Worm (Caenorhabditis elegans): Measurements from ENCODE around the gene sqst-2.

Gene sqst-2

DNA sequence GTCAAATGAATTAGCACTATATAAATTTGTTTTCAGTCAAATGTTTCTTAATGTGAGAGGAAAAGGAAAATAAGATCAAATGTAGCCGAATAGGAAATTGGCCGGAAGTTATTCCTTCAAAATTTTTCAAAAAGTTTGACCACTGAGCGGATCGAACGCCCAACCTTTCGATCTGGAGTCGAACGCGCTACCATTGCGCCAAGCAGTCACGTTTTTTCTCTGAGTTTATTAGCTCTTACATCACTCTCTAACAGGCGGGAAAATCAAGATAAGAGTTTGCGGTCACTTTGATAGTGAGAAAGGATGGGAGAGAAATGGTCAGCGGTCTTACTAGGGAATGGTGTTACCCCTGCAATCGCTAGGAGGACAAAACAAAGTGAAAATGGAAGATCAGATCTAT is 15.2 kb upstream of the sqst-2 start (continued):
- no peak for TF ChIP-seq C34B4.2 (tag; optimal IDR thresholded peaks at IDR 0.05)
- TF ChIP-seq lsy-2 (tag; optimal IDR thresholded peaks at IDR 0.05) = no peak
- peak; percentile 51 for TF ChIP-seq nhr-90 (tag; optimal IDR thresholded peaks at IDR 0.05; ENCODE audit: poor library complexity)
- no peak for TF ChIP-seq tbx-2 (tag; optimal IDR thresholded peaks at IDR 0.05)
- TF ChIP-seq Y116A8C.19 (tag; optimal IDR thresholded peaks at IDR 0.05; ENCODE audit: borderline replicate concordance) = no peak
- TF ChIP-seq lir-3 (tag; optimal IDR thresholded peaks at IDR 0.05; ENCODE audit: poor library complexity) = no peak
- no peak for TF ChIP-seq nhr-28 (tag; optimal IDR thresholded peaks at IDR 0.05)
- TF ChIP-seq pqm-1 (tag; optimal IDR thresholded peaks at IDR 0.05) = no peak
- no peak for TF ChIP-seq mep-1 (tag; optimal IDR thresholded peaks at IDR 0.05)
- TF ChIP-seq unc-86 (tag; optimal IDR thresholded peaks at IDR 0.05) = no peak
- TF ChIP-seq lin-39 (tag; optimal IDR thresholded peaks at IDR 0.05) = no peak
- TF ChIP-seq unc-98 (GFP tag; IDR thresholded peaks at IDR 0.05) = no peak
- TF ChIP-seq nhr-85 (tag) = peak; percentile 48
- TF ChIP-seq sptf-1 (tag; optimal IDR thresholded peaks at IDR 0.05) = no peak
- TF ChIP-seq lin-35 (GFP tag; optimal IDR thresholded peaks at IDR 0.05) = peak; percentile 15 to 66
- no peak for TF ChIP-seq blmp-1 (tag; optimal IDR thresholded peaks at IDR 0.05)
- TF ChIP-seq aha-1 (tag; optimal IDR thresholded peaks at IDR 0.05) = no peak
- TF ChIP-seq zip-4 (GFP tag; optimal IDR thresholded peaks at IDR 0.05) = no peak
- no peak for TF ChIP-seq snpc-4 (tag; optimal IDR thresholded peaks at IDR 0.05)
- TF ChIP-seq grh-1 (GFP tag; IDR thresholded peaks at IDR 0.05) = no peak
- TF ChIP-seq nhr-19 (GFP tag; conservative IDR thresholded peaks at IDR 0.05) = peak; percentile 57
- TF ChIP-seq nhr-237 (tag; optimal IDR thresholded peaks at IDR 0.05) = no peak
- TF ChIP-seq xbp-1 (tag; optimal IDR thresholded peaks at IDR 0.05) = no peak
- TF ChIP-seq lin-14 (GFP tag; optimal IDR thresholded peaks at IDR 0.05) = peak; percentile 16
- no peak for TF ChIP-seq dsc-1 (tag; optimal IDR thresholded peaks at IDR 0.05)
- TF ChIP-seq skn-1 (tag; optimal IDR thresholded peaks at IDR 0.05) = peak; percentile 4
- no peak for TF ChIP-seq aly-2 (tag; optimal IDR thresholded peaks at IDR 0.05)
- TF ChIP-seq irx-1 (tag; optimal IDR thresholded peaks at IDR 0.05) = no peak
- TF ChIP-seq sup-37 (GFP tag; optimal IDR thresholded peaks at IDR 0.05) = no peak
- no peak for TF ChIP-seq ceh-90 (tag; optimal IDR thresholded peaks at IDR 0.05)
- TF ChIP-seq ztf-4 (tag; optimal IDR thresholded peaks at IDR 0.05) = no peak
- TF ChIP-seq efl-3 (GFP tag; optimal IDR thresholded peaks at IDR 0.05) = no peak
- peak; percentile 75 for TF ChIP-seq rnt-1 (tag; optimal IDR thresholded peaks at IDR 0.05)
- TF ChIP-seq jun-1 (tag; optimal IDR thresholded peaks at IDR 0.05) = no peak
- no peak for TF ChIP-seq hlh-17 (GFP tag; optimal IDR thresholded peaks at IDR 0.05; ENCODE audit: borderline replicate concordance)
- TF ChIP-seq egl-13 (tag; optimal IDR thresholded peaks at IDR 0.05) = no peak
- TF ChIP-seq nhr-12 (tag; optimal IDR thresholded peaks at IDR 0.05) = no peak
- no peak for TF ChIP-seq zag-1 (tag; optimal IDR thresholded peaks at IDR 0.05)
- TF ChIP-seq ceh-88 (GFP tag; IDR thresholded peaks at IDR 0.05) = no peak
- no peak for TF ChIP-seq nhr-71 (tag; optimal IDR thresholded peaks at IDR 0.05)
- no peak for TF ChIP-seq nhr-20 (tag; optimal IDR thresholded peaks at IDR 0.05)
- no peak for TF ChIP-seq unc-30 (tag; optimal IDR thresholded peaks at IDR 0.05)
- TF ChIP-seq lin-13 (GFP tag; optimal IDR thresholded peaks at IDR 0.05) = no peak
- TF ChIP-seq elt-2 (tag; optimal IDR thresholded peaks at IDR 0.05) = no peak
- TF ChIP-seq nhr-77 (tag; optimal IDR thresholded peaks at IDR 0.05) = peak; percentile 0
- TF ChIP-seq sox-4 (tag; optimal IDR thresholded peaks at IDR 0.05) = no peak
- TF ChIP-seq ztf-11 (tag; optimal IDR thresholded peaks at IDR 0.05) = no peak
- no peak for TF ChIP-seq ceh-82 (tag; optimal IDR thresholded peaks at IDR 0.05)
- TF ChIP-seq tlp-1 (tag; optimal IDR thresholded peaks at IDR 0.05) = no peak
- no peak for TF ChIP-seq pax-3 (tag; optimal IDR thresholded peaks at IDR 0.05)
- TF ChIP-seq unc-62 (GFP tag; optimal IDR thresholded peaks at IDR 0.05) = no peak
- TF ChIP-seq isw-1 (GFP tag; IDR thresholded peaks at IDR 0.05) = no peak
- no peak for TF ChIP-seq pag-3 (tag; optimal IDR thresholded peaks at IDR 0.05; ENCODE audit: borderline replicate concordance, insufficient read depth)
- no peak for TF ChIP-seq unc-130 (tag; optimal IDR thresholded peaks at IDR 0.05)

All from whole organism, L1 larva.